Fruit fly (Drosophila melanogaster) whole organism, embryonic: Measurements from ENCODE around the gene Gr89a.

ENCODE experiments used
- Asciz ChIP-seq: fragments of 200-800 bp; sonication (Bioruptor generic); optimal IDR thresholded peaks from 2 replicates; lab custom pipeline; 2017; ENCODE audit warnings: missing biosample characterization, mild to moderate bottlenecking, missing genetic modification characterization, missing genetic modification reagents
- Bteb2 ChIP-seq: fragments of 200-800 bp; sonication (Bioruptor generic); optimal IDR thresholded peaks from 2 replicates; lab custom pipeline; 2016; ENCODE audit warnings: missing biosample characterization, missing genetic modification characterization
- CG10565 ChIP-seq: fragments of 200-800 bp; sonication (Bioruptor generic); optimal IDR thresholded peaks from 3 replicates; lab custom pipeline; 2016; ENCODE audit warnings: missing biosample characterization, mild to moderate bottlenecking, missing genetic modification characterization
- CG11504 ChIP-seq: fragments of 200-800 bp; sonication (Bioruptor generic); optimal IDR thresholded peaks from 3 replicates; lab custom pipeline; 2019; ENCODE audit warnings: missing biosample characterization, mild to moderate bottlenecking, missing genetic modification characterization, moderate library complexity
- CG11696 ChIP-seq: fragments of 200-800 bp; sonication (Bioruptor generic); IDR thresholded peaks from 2 replicates; pipeline ENCODE4 v1.3.6; 2022; ENCODE audit warnings: missing biosample characterization, missing genetic modification characterization
- CG15073 ChIP-seq: fragments of 200-800 bp; sonication (Bioruptor generic); optimal IDR thresholded peaks from 2 replicates; lab custom pipeline; 2016; ENCODE audit warnings: missing biosample characterization, missing genetic modification characterization
- CG15479 ChIP-seq: fragments of 200-800 bp; sonication (Bioruptor generic); optimal IDR thresholded peaks from 3 replicates; lab custom pipeline; 2019; ENCODE audit warnings: missing biosample characterization, mild to moderate bottlenecking, missing genetic modification characterization, moderate library complexity
- CG17612 ChIP-seq: fragments of 200-800 bp; sonication (Bioruptor generic); IDR thresholded peaks from 2 replicates; pipeline ENCODE4 v1.3.6; 2022; ENCODE audit warnings: missing biosample characterization, missing genetic modification characterization
- CG1832 ChIP-seq: fragments of 200-800 bp; sonication (Bioruptor generic); optimal IDR thresholded peaks from 2 replicates; lab custom pipeline; 2017; ENCODE audit warnings: missing biosample characterization, mild to moderate bottlenecking, missing genetic modification characterization, inconsistent platforms
- CG31388 ChIP-seq: fragments of 200-800 bp; sonication (Bioruptor generic); optimal IDR thresholded peaks from 2 replicates; lab custom pipeline; 2016; ENCODE audit warnings: missing biosample characterization, missing genetic modification characterization
- CG32532 ChIP-seq: fragments of 200-800 bp; sonication (Bioruptor generic); IDR thresholded peaks from 2 replicates; pipeline ENCODE4 v1.3.6; 2022; ENCODE audit warnings: missing biosample characterization, missing genetic modification characterization
- CG32772 ChIP-seq: fragments of 200-800 bp; sonication (Bioruptor generic); IDR thresholded peaks from 2 replicates; pipeline ENCODE4 v1.3.6; 2022; ENCODE audit warnings: missing biosample characterization, missing genetic modification characterization
- CG3281 ChIP-seq: fragments of 200-800 bp; sonication (Bioruptor generic); optimal IDR thresholded peaks from 3 replicates; lab custom pipeline; 2017; ENCODE audit warnings: missing biosample characterization, mild to moderate bottlenecking, missing genetic modification characterization
- CG4282 ChIP-seq: fragments of 200-800 bp; sonication (Bioruptor generic); optimal IDR thresholded peaks from 2 replicates; lab custom pipeline; 2016; ENCODE audit warnings: missing biosample characterization, missing genetic modification characterization
- CG4854 ChIP-seq: fragments of 200-800 bp; sonication (Bioruptor generic); optimal IDR thresholded peaks from 2 replicates; lab custom pipeline; 2016; ENCODE audit warnings: missing biosample characterization, missing genetic modification characterization, inconsistent platforms
- CG5180 ChIP-seq: fragments of 200-800 bp; sonication (Bioruptor generic); optimal IDR thresholded peaks from 3 replicates; lab custom pipeline; 2017; ENCODE audit warnings: missing biosample characterization, missing genetic modification characterization, mild to moderate bottlenecking, moderate library complexity, missing genetic modification reagents
- CG6854 ChIP-seq: fragments of 200-800 bp; sonication (Bioruptor generic); optimal IDR thresholded peaks from 3 replicates; lab custom pipeline; 2017; ENCODE audit warnings: missing biosample characterization, mild to moderate bottlenecking, missing genetic modification characterization
- CG8089 ChIP-seq: fragments of 200-800 bp; sonication (Bioruptor generic); optimal IDR thresholded peaks from 3 replicates; lab custom pipeline; 2016; ENCODE audit warnings: missing biosample characterization, missing genetic modification characterization
- CG8765 ChIP-seq: fragments of 200-800 bp; sonication (Bioruptor generic); IDR thresholded peaks from 2 replicates; pipeline ENCODE4 v1.3.6; 2022; ENCODE audit warnings: missing biosample characterization, missing genetic modification characterization
- CG9797 ChIP-seq: fragments of 200-800 bp; sonication (Bioruptor generic); optimal IDR thresholded peaks from 3 replicates; lab custom pipeline; 2018; ENCODE audit warnings: missing biosample characterization, mild to moderate bottlenecking, missing genetic modification characterization
- Chrac-16 ChIP-seq: fragments of 200-800 bp; sonication (Bioruptor generic); optimal IDR thresholded peaks from 3 replicates; lab custom pipeline; 2016; ENCODE audit warnings: missing biosample characterization, missing genetic modification characterization
- Eip74EF ChIP-seq, 2 experiments: fragments of 200-800 bp in 1 of 2; fragments of >200 bp in 1 of 2; sonication (Bioruptor generic) in 1 of 2; optimal IDR thresholded peaks; 2 replicates each; lab custom pipeline; 2017 to 2019; ENCODE audit warnings: missing biosample characterization in 2 of 2, missing genetic modification characterization in 2 of 2, mild to moderate bottlenecking in 1 of 2, moderate library complexity in 1 of 2
- Gug ChIP-seq: fragments of 200-800 bp; sonication (Bioruptor generic); IDR thresholded peaks from 4 replicates; pipeline ENCODE4 v1.3.6; 2022; ENCODE audit warnings: missing biosample characterization, missing genetic modification characterization
- Mes4 ChIP-seq: fragments of 200-800 bp; sonication (Bioruptor generic); optimal IDR thresholded peaks from 2 replicates; lab custom pipeline; 2016; ENCODE audit warnings: missing biosample characterization, missing genetic modification characterization
- Ssrp ChIP-seq: fragments of 200-800 bp; sonication (Bioruptor generic); optimal IDR thresholded peaks from 2 replicates; lab custom pipeline; 2018; ENCODE audit warnings: missing biosample characterization, mild to moderate bottlenecking, missing genetic modification characterization, moderate library complexity
- Usf ChIP-seq: fragments of 200-800 bp; sonication (Bioruptor generic); optimal IDR thresholded peaks from 2 replicates; lab custom pipeline; 2017; ENCODE audit warnings: missing genotype, missing biosample characterization, missing genetic modification characterization
- ab ChIP-seq: fragments of 200-800 bp; sonication (Bioruptor generic); optimal IDR thresholded peaks from 2 replicates; lab custom pipeline; 2016; ENCODE audit warnings: missing biosample characterization, missing genetic modification characterization
- ap ChIP-seq: fragments of 200-800 bp; sonication (Bioruptor generic); IDR thresholded peaks from 2 replicates; pipeline ENCODE4 v1.3.6; 2022; ENCODE audit warnings: missing biosample characterization, missing genetic modification characterization
- caup ChIP-seq: fragments of 200-800 bp; sonication (Bioruptor generic); optimal IDR thresholded peaks from 3 replicates; lab custom pipeline; 2017; ENCODE audit warnings: missing biosample characterization, mild to moderate bottlenecking, missing genetic modification characterization, moderate library complexity; ENCODE audit not compliant: severe bottlenecking
- ci ChIP-seq: fragments of 200-800 bp; sonication (Bioruptor generic); IDR thresholded peaks from 3 replicates; pipeline ENCODE4 v1.3.6; 2022; ENCODE audit warnings: missing biosample characterization, missing genetic modification characterization
- croc ChIP-seq: fragments of 200-800 bp; sonication (Bioruptor generic); conservative IDR thresholded peaks from 3 replicates; pipeline ENCODE4 v1.3.6; 2022; ENCODE audit warnings: missing biosample characterization, missing genetic modification characterization
- dati ChIP-seq: fragments of 200-800 bp; sonication (Bioruptor generic); IDR thresholded peaks from 2 replicates; pipeline ENCODE4 v1.3.6; 2022; ENCODE audit warnings: missing biosample characterization, missing genetic modification characterization
- emc ChIP-seq: fragments of 200-800 bp; sonication (Bioruptor generic); optimal IDR thresholded peaks from 2 replicates; lab custom pipeline; 2016; ENCODE audit warnings: missing biosample characterization, missing genetic modification characterization
- eyg ChIP-seq: fragments of 200-800 bp; sonication (Bioruptor generic); optimal IDR thresholded peaks from 3 replicates; lab custom pipeline; 2016; ENCODE audit warnings: missing biosample characterization, missing genetic modification characterization
- fru ChIP-seq: fragments of >200 bp; optimal IDR thresholded peaks from 2 replicates; lab custom pipeline; 2017
- grau ChIP-seq: fragments of 200-800 bp; optimal IDR thresholded peaks from 3 replicates; lab custom pipeline; 2019; ENCODE audit warnings: missing biosample characterization, mild to moderate bottlenecking, missing genetic modification characterization, moderate library complexity
- insv ChIP-seq, 2 experiments: fragments of 200-800 bp; sonication (Bioruptor generic); optimal IDR thresholded peaks; 3 replicates each; lab custom pipeline; 2016 to 2018; ENCODE audit warnings: missing biosample characterization in 2 of 2, missing genetic modification characterization in 2 of 2
- jigr1 ChIP-seq: fragments of 200-800 bp; sonication (Bioruptor generic); IDR thresholded peaks from 3 replicates; pipeline ENCODE4 v1.3.6; 2022; ENCODE audit warnings: missing biosample characterization, missing genetic modification characterization
- lilli ChIP-seq: fragments of 200-800 bp; sonication (Bioruptor generic); optimal IDR thresholded peaks from 3 replicates; lab custom pipeline; 2016; ENCODE audit warnings: missing biosample characterization, missing genetic modification characterization
- nau ChIP-seq: fragments of 200-800 bp; sonication (Bioruptor generic); optimal IDR thresholded peaks from 3 replicates; lab custom pipeline; 2017; ENCODE audit warnings: missing biosample characterization, mild to moderate bottlenecking, missing genetic modification characterization, missing genetic modification reagents
- onecut ChIP-seq: fragments of 200-800 bp; sonication (Bioruptor generic); IDR thresholded peaks from 2 replicates; pipeline ENCODE4 v1.3.6; 2022; ENCODE audit warnings: missing biosample characterization, missing genetic modification characterization
- org-1 ChIP-seq: fragments of 200-800 bp; sonication (Bioruptor generic); optimal IDR thresholded peaks from 2 replicates; lab custom pipeline; 2017; ENCODE audit warnings: missing biosample characterization, missing genetic modification characterization
- prd ChIP-seq, 3 experiments: fragments of >200 bp in 2 of 3; fragments of 200-800 bp in 1 of 3; sonication (Bioruptor generic) in 1 of 3; optimal IDR thresholded peaks in 2 of 3; IDR thresholded peaks in 1 of 3; 2 replicates in 2 of 3; 3 replicates in 1 of 3; pipeline versions ENCODE4 v1.3.6 to Lab custom; 2017 to 2022; ENCODE audit warnings: missing biosample characterization in 1 of 3, missing genetic modification characterization in 1 of 3
- sc ChIP-seq, 3 experiments: fragments of >200 bp in 2 of 3; fragments of 200-800 bp in 1 of 3; sonication (Bioruptor generic) in 1 of 3; optimal IDR thresholded peaks; 2 replicates in 2 of 3; 3 replicates in 1 of 3; lab custom pipeline; 2017; ENCODE audit warnings: mild to moderate bottlenecking in 1 of 3, missing biosample characterization in 1 of 3, missing genetic modification characterization in 1 of 3, missing genetic modification reagents in 1 of 3
- shn ChIP-seq: fragments of 200-800 bp; sonication (Bioruptor generic); optimal IDR thresholded peaks from 3 replicates; lab custom pipeline; 2016; ENCODE audit warnings: missing biosample characterization, missing genetic modification characterization
- sisA ChIP-seq: fragments of 200-800 bp; sonication (Bioruptor generic); IDR thresholded peaks from 2 replicates; pipeline ENCODE4 v1.3.6; 2022; ENCODE audit warnings: missing biosample characterization, missing genetic modification characterization
- trem ChIP-seq: fragments of 200-800 bp; optimal IDR thresholded peaks from 3 replicates; lab custom pipeline; 2019; ENCODE audit warnings: missing biosample characterization, mild to moderate bottlenecking, missing genetic modification characterization, moderate library complexity
- unpg ChIP-seq: fragments of 200-800 bp; sonication (Bioruptor generic); optimal IDR thresholded peaks from 3 replicates; lab custom pipeline; 2018; ENCODE audit warnings: missing biosample characterization, mild to moderate bottlenecking, missing genetic modification characterization, moderate library complexity

Gr89a gene

dm6 chr3R:16449187-16449973, 49.4 kb downstream of the Gr89a start (continued):
- TF ChIP-seq eyg (GFP tag; lab: Kevin White, UChicago) (peak; percentile 82), Gug (GFP tag; lab: Robert Waterston, UW) (peak; percentile 97), onecut (GFP tag; lab: Robert Waterston, UW) (peak; percentile 88), shn (GFP tag; lab: Kevin White, UChicago) (peak; percentile 82), CG32772 (GFP tag; lab: Robert Waterston, UW) (peak; percentile 98), org-1 (GFP tag; lab: Kevin White, UChicago) (peak; percentile 88), Asciz (GFP tag; lab: Kevin White, UChicago) (peak; percentile 94), CG11504 (tag; lab: Kevin White, UChicago) (peak; percentile 93), trem (tag; lab: Kevin White, UChicago) (peak; percentile 91), CG5180 (peak; percentile 86), CG4282 (GFP tag; lab: Kevin White, UChicago) (peak; percentile 16), ab (GFP tag; lab: Kevin White, UChicago) (peak; percentile 85), CG8089 (GFP tag; lab: Kevin White, UChicago) (peak; percentile 92), fru (no peak), CG17612 (GFP tag; lab: Robert Waterston, UW) (peak; percentile 84), Eip74EF (GFP tag; optimal IDR thresholded peaks at IDR 0.05; lab: Kevin White, UChicago) (peak in 1 of 2 experiments; percentile 88), CG15073 (GFP tag; lab: Kevin White, UChicago) (peak; percentile 65), sc (optimal IDR thresholded peaks at IDR 0.05; lab: Kevin White, UChicago) (no peak), sc (GFP tag; optimal IDR thresholded peaks at IDR 0.05; lab: Kevin White, UChicago) (peak; percentile 87), ci (GFP tag; lab: Robert Waterston, UW) (peak; percentile 98), croc (GFP tag; lab: Robert Waterston, UW) (peak; percentile 97), CG9797 (peak; percentile 44), CG10565 (GFP tag; lab: Kevin White, UChicago) (peak; percentile 74), insv (GFP tag; optimal IDR thresholded peaks at IDR 0.05; lab: Kevin White, UChicago) (peak; percentile 20 to 40), dati (GFP tag; lab: Robert Waterston, UW) (peak; percentile 95), grau (peak; percentile 92), CG6854 (peak; percentile 47), CG32532 (GFP tag; lab: Robert Waterston, UW) (peak; percentile 90), Bteb2 (GFP tag; lab: Kevin White, UChicago) (peak; percentile 50), prd (optimal IDR thresholded peaks at IDR 0.05; lab: Kevin White, UChicago) (no peak), prd (GFP tag; IDR thresholded peaks at IDR 0.05; lab: Robert Waterston, UW) (peak; percentile 97), sisA (GFP tag; lab: Robert Waterston, UW) (peak; percentile 98), Chrac-16 (GFP tag; lab: Kevin White, UChicago) (peak; percentile 94), CG11696 (GFP tag; lab: Robert Waterston, UW) (peak; percentile 77), Mes4 (GFP tag; lab: Kevin White, UChicago) (peak; percentile 78), caup (peak; percentile 74), CG3281 (GFP tag; lab: Kevin White, UChicago) (peak; percentile 67), CG1832 (GFP tag; lab: Kevin White, UChicago) (peak; percentile 60), nau (GFP tag; lab: Kevin White, UChicago) (peak; percentile 77), Ssrp (tag; lab: Kevin White, UChicago) (peak; percentile 97), jigr1 (GFP tag; lab: Robert Waterston, UW) (peak; percentile 91), unpg (GFP tag; lab: Kevin White, UChicago) (peak; percentile 97), lilli (GFP tag; lab: Kevin White, UChicago) (peak; percentile 89), CG8765 (peak; percentile 93), CG31388 (peak; percentile 87), ap (GFP tag; lab: Robert Waterston, UW) (peak; percentile 90), emc (GFP tag; lab: Kevin White, UChicago) (peak; percentile 34), CG15479 (peak; percentile 3), CG4854 (GFP tag; lab: Kevin White, UChicago) (peak; percentile 78), Usf (peak; percentile 92)
